Worm (Caenorhabditis elegans) whole organism, late embryonic: Measurements from ENCODE around the gene klc-2.

Source experiments
- F13H6.1 ChIP-seq: sonication (generic microtip); optimal IDR thresholded peaks from 2 replicates; lab custom pipeline; 2016; ENCODE audit warnings: missing genetic modification characterization, missing compliant biosample characterization
- pqm-1 ChIP-seq: sonication (generic microtip); optimal IDR thresholded peaks from 2 replicates; lab custom pipeline; 2016; ENCODE audit warnings: missing genetic modification characterization, missing compliant biosample characterization
- syd-9 ChIP-seq: sonication (generic microtip); optimal IDR thresholded peaks from 2 replicates; lab custom pipeline; 2016; ENCODE audit warnings: mild to moderate bottlenecking, missing genetic modification characterization, moderate library complexity, missing compliant biosample characterization

ce11 chrV:5570433-5570832 is 10.8 kb downstream of the klc-2 start, which contains the start of gene glb-6:
- TF ChIP-seq pqm-1 (tag; lab: Kevin White, UChicago), result no peak
- TF ChIP-seq F13H6.1 (tag; lab: Kevin White, UChicago), result no peak
- TF ChIP-seq syd-9 (tag; lab: Kevin White, UChicago), result no peak
